Worm (Caenorhabditis elegans) whole organism, early embryonic: Measurements from ENCODE around the gene mct-5.

Experiments used
- B0310.2 ChIP-seq: sonication (generic microtip); optimal IDR thresholded peaks from 2 replicates; lab custom pipeline; 2016; ENCODE audit warnings: mild to moderate bottlenecking, missing genetic modification characterization, missing compliant biosample characterization
- F13C5.2 ChIP-seq: sonication (generic microtip); optimal IDR thresholded peaks from 2 replicates; lab custom pipeline; 2017; ENCODE audit warnings: mild to moderate bottlenecking, missing genetic modification characterization, inconsistent platforms, missing compliant biosample characterization
- ama-1 ChIP-seq: fragments of 150-350 bp; optimal IDR thresholded peaks from 2 replicates; lab custom pipeline; 2014
- ceh-13 ChIP-seq: fragments of 200-800 bp; sonication (Bioruptor generic); optimal IDR thresholded peaks from 2 replicates; lab custom pipeline; 2018; ENCODE audit warnings: mild to moderate bottlenecking, missing genetic modification characterization, missing compliant biosample characterization
- ets-7 ChIP-seq: sonication (generic microtip); optimal IDR thresholded peaks from 2 replicates; lab custom pipeline; 2016; ENCODE audit warnings: missing genotype, missing genetic modification characterization, missing compliant biosample characterization
- hmg-4 ChIP-seq: fragments of 200-800 bp; sonication (Bioruptor generic); optimal IDR thresholded peaks from 2 replicates; lab custom pipeline; 2018; ENCODE audit warnings: mild to moderate bottlenecking, missing genetic modification characterization, missing compliant biosample characterization
- hnd-1 ChIP-seq: sonication (generic microtip); optimal IDR thresholded peaks from 2 replicates; lab custom pipeline; 2016; ENCODE audit warnings: missing genetic modification characterization, missing compliant biosample characterization
- scrt-1 ChIP-seq: fragments of 200-800 bp; sonication (Bioruptor generic); IDR thresholded peaks from 2 replicates; pipeline ENCODE4 v1.3.6; 2022; ENCODE audit warnings: missing genetic modification characterization, missing compliant biosample characterization
- sea-1 ChIP-seq: fragments of 200-800 bp; sonication (Bioruptor generic); conservative IDR thresholded peaks from 2 replicates; pipeline ENCODE4 v1.3.6; 2022; ENCODE audit warnings: missing genetic modification characterization, missing compliant biosample characterization
- tbx-11 ChIP-seq: fragments of 200-800 bp; sonication (Bioruptor generic); IDR thresholded peaks from 2 replicates; pipeline ENCODE4 v1.3.6; 2022; ENCODE audit warnings: missing genetic modification characterization, missing compliant biosample characterization
- tbx-37 ChIP-seq: fragments of 200-800 bp; sonication (Bioruptor generic); conservative IDR thresholded peaks from 2 replicates; pipeline ENCODE4 v1.3.6; 2022; ENCODE audit warnings: missing genetic modification reagents, missing genetic modification characterization, missing compliant biosample characterization
- tra-4 ChIP-seq: sonication (generic microtip); optimal IDR thresholded peaks from 2 replicates; lab custom pipeline; 2017; ENCODE audit warnings: missing genetic modification characterization, missing compliant biosample characterization

DNA sequence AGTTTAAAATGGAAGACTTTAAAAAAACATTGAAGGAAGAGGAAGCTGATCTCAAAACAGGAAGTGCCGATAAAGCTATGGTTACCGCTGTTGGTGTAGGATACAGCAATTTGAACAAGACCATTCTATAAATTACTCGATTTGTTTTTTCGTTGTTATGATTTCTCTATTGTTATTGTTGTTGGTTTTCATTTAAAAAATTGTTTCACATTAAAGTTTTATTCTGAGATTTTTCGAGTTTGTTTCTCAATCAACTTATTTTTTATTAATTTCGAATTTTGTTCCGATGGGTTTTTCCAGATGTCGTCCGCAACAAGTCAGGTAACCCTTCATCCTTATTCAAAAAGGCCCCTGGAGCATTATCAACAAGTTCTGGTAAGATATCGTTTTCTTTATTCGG, 46.6 kb downstream of the mct-5 start, which contains the start of gene ZK1127.12:
- no peak for TF ChIP-seq sea-1 (GFP tag; lab: Robert Waterston, UW)
- TF ChIP-seq tbx-37 (GFP tag; lab: Robert Waterston, UW), result no peak
- TF ChIP-seq F13C5.2, result no peak
- no peak for TF ChIP-seq ets-7 (tag; lab: Kevin White, UChicago)
- TF ChIP-seq hmg-4, result no peak
- no peak for TF ChIP-seq ama-1 (lab: Kevin White, UChicago)
- TF ChIP-seq scrt-1, result no peak
- no peak for TF ChIP-seq ceh-13 (GFP tag; lab: Kevin White, UChicago)
- no peak for TF ChIP-seq B0310.2 (tag; lab: Kevin White, UChicago)
- TF ChIP-seq hnd-1 (tag; lab: Kevin White, UChicago), result no peak
- TF ChIP-seq tbx-11 (GFP tag; lab: Robert Waterston, UW), result no peak
- TF ChIP-seq tra-4 (tag; lab: Kevin White, UChicago), result no peak
